Fruit fly (Drosophila melanogaster) whole organism, embryonic: ENCODE results near the gene CG1317.

Experiments used
- Asciz ChIP-seq: fragments of 200-800 bp; sonication (Bioruptor generic); optimal IDR thresholded peaks from 2 replicates; lab custom pipeline; 2017; ENCODE audit warnings: missing biosample characterization, mild to moderate bottlenecking, missing genetic modification characterization, missing genetic modification reagents
- Blimp-1 ChIP-seq: fragments of 200-800 bp; sonication (Bioruptor generic); optimal IDR thresholded peaks from 3 replicates; lab custom pipeline; 2018; ENCODE audit warnings: missing biosample characterization, missing genetic modification characterization, mild to moderate bottlenecking, moderate library complexity, missing genetic modification reagents
- CG1024 ChIP-seq: fragments of 200-800 bp; sonication (Bioruptor generic); IDR thresholded peaks from 2 replicates; pipeline ENCODE4 v1.3.6; 2022; ENCODE audit warnings: missing biosample characterization, missing genetic modification characterization
- CG11695 ChIP-seq: fragments of 200-800 bp; sonication (Bioruptor generic); IDR thresholded peaks from 3 replicates; pipeline ENCODE4 v1.3.6; 2022; ENCODE audit warnings: missing biosample characterization, missing genetic modification characterization
- CG12071 ChIP-seq: fragments of 200-800 bp; sonication (Bioruptor generic); optimal IDR thresholded peaks from 3 replicates; lab custom pipeline; 2018; ENCODE audit warnings: missing biosample characterization, mild to moderate bottlenecking, missing genetic modification characterization
- CG13775 ChIP-seq: fragments of 200-800 bp; sonication (Bioruptor generic); optimal IDR thresholded peaks from 3 replicates; lab custom pipeline; 2017; ENCODE audit warnings: missing biosample characterization, mild to moderate bottlenecking, missing genetic modification characterization
- CG15073 ChIP-seq: fragments of 200-800 bp; sonication (Bioruptor generic); optimal IDR thresholded peaks from 2 replicates; lab custom pipeline; 2016; ENCODE audit warnings: missing biosample characterization, missing genetic modification characterization
- CG17359 ChIP-seq: fragments of 200-800 bp; sonication (Bioruptor generic); optimal IDR thresholded peaks from 3 replicates; lab custom pipeline; 2018; ENCODE audit warnings: missing biosample characterization, mild to moderate bottlenecking, missing genetic modification characterization, moderate library complexity
- CG17802 ChIP-seq: fragments of 200-800 bp; sonication (Bioruptor generic); optimal IDR thresholded peaks from 2 replicates; lab custom pipeline; 2018; ENCODE audit warnings: missing biosample characterization, mild to moderate bottlenecking, missing genetic modification characterization, moderate library complexity
- CG1832 ChIP-seq: fragments of 200-800 bp; sonication (Bioruptor generic); optimal IDR thresholded peaks from 2 replicates; lab custom pipeline; 2017; ENCODE audit warnings: missing biosample characterization, mild to moderate bottlenecking, missing genetic modification characterization, inconsistent platforms
- CG3163 ChIP-seq: fragments of 200-800 bp; sonication (Bioruptor generic); optimal IDR thresholded peaks from 3 replicates; lab custom pipeline; 2016; ENCODE audit warnings: missing biosample characterization, missing genetic modification characterization
- CG32767 ChIP-seq: fragments of 200-800 bp; sonication (Bioruptor generic); IDR thresholded peaks from 2 replicates; pipeline ENCODE4 v1.3.6; 2022; ENCODE audit warnings: missing biosample characterization, missing genetic modification characterization
- CG42726 ChIP-seq: fragments of 200-800 bp; sonication (Bioruptor generic); IDR thresholded peaks from 2 replicates; pipeline ENCODE4 v1.3.6; 2022; ENCODE audit warnings: missing biosample characterization, missing genetic modification characterization; ENCODE audit not compliant: partially characterized antibody
- CG4282 ChIP-seq: fragments of 200-800 bp; sonication (Bioruptor generic); optimal IDR thresholded peaks from 2 replicates; lab custom pipeline; 2016; ENCODE audit warnings: missing biosample characterization, missing genetic modification characterization
- CG5245 ChIP-seq: fragments of 200-800 bp; sonication (Bioruptor generic); optimal IDR thresholded peaks from 3 replicates; lab custom pipeline; 2016; ENCODE audit warnings: missing biosample characterization, missing genetic modification characterization
- CG6272 ChIP-seq: fragments of 200-800 bp; sonication (Bioruptor generic); IDR thresholded peaks from 2 replicates; pipeline ENCODE4 v1.3.6; 2022; ENCODE audit warnings: missing biosample characterization, missing genetic modification characterization
- CG6689 ChIP-seq: fragments of 200-800 bp; sonication (Bioruptor generic); IDR thresholded peaks from 2 replicates; pipeline ENCODE4 v1.3.6; 2022; ENCODE audit warnings: missing biosample characterization, missing genetic modification characterization
- CG8924 ChIP-seq: fragments of 200-800 bp; optimal IDR thresholded peaks from 3 replicates; lab custom pipeline; 2019; ENCODE audit warnings: missing biosample characterization, mild to moderate bottlenecking, missing genetic modification characterization, moderate library complexity
- CG8944 ChIP-seq: fragments of 200-800 bp; sonication (Bioruptor generic); optimal IDR thresholded peaks from 3 replicates; lab custom pipeline; 2016; ENCODE audit warnings: missing biosample characterization, missing genetic modification characterization
- CTCF ChIP-seq: fragments of 200-800 bp; sonication (Bioruptor generic); optimal IDR thresholded peaks from 2 replicates; lab custom pipeline; 2017; ENCODE audit warnings: missing biosample characterization, mild to moderate bottlenecking, missing genetic modification characterization, moderate library complexity
- Dip2 ChIP-seq: fragments of 200-800 bp; sonication (Bioruptor generic); IDR thresholded peaks from 2 replicates; pipeline ENCODE4 v1.3.6; 2022; ENCODE audit warnings: missing biosample characterization, missing genetic modification characterization
- E2f2 ChIP-seq: fragments of 200-800 bp; sonication (Bioruptor generic); IDR thresholded peaks from 2 replicates; pipeline ENCODE4 v1.3.6; 2022; ENCODE audit warnings: missing biosample characterization, missing genetic modification characterization
- Fer1 ChIP-seq: fragments of 200-800 bp; sonication (Bioruptor generic); optimal IDR thresholded peaks from 2 replicates; lab custom pipeline; 2017; ENCODE audit warnings: missing biosample characterization, mild to moderate bottlenecking, missing genetic modification characterization
- HmgZ ChIP-seq: fragments of 200-800 bp; sonication (Bioruptor generic); optimal IDR thresholded peaks from 2 replicates; lab custom pipeline; 2018; ENCODE audit warnings: missing biosample characterization, mild to moderate bottlenecking, missing genetic modification characterization
- Med ChIP-seq: fragments of 200-800 bp; sonication (Bioruptor generic); peaks from one replicate; lab custom pipeline; 2016; ENCODE audit warnings: missing biosample characterization, missing genetic modification characterization, mild to moderate bottlenecking, inconsistent platforms, moderate library complexity
- Oli ChIP-seq: fragments of 200-800 bp; sonication (Bioruptor generic); optimal IDR thresholded peaks from 2 replicates; lab custom pipeline; 2018; ENCODE audit warnings: missing biosample characterization, mild to moderate bottlenecking, missing genetic modification characterization, moderate library complexity
- Optix ChIP-seq: fragments of 200-800 bp; sonication (Bioruptor generic); IDR thresholded peaks from 3 replicates; pipeline ENCODE4 v1.3.6; 2022; ENCODE audit warnings: missing biosample characterization, missing genetic modification characterization
- Scr ChIP-seq: fragments of 200-800 bp; sonication (Bioruptor generic); IDR thresholded peaks from 2 replicates; pipeline ENCODE4 v1.3.6; 2022; ENCODE audit warnings: missing biosample characterization, missing genetic modification characterization; ENCODE audit not compliant: partially characterized antibody
- Usf ChIP-seq: fragments of 200-800 bp; sonication (Bioruptor generic); optimal IDR thresholded peaks from 2 replicates; lab custom pipeline; 2017; ENCODE audit warnings: missing genotype, missing biosample characterization, missing genetic modification characterization
- ash1 ChIP-seq: fragments of 200-800 bp; sonication (Bioruptor generic); optimal IDR thresholded peaks from 2 replicates; lab custom pipeline; 2018; ENCODE audit warnings: missing biosample characterization, mild to moderate bottlenecking, missing genetic modification characterization
- bowl ChIP-seq: fragments of 200-800 bp; sonication (Bioruptor generic); IDR thresholded peaks from 2 replicates; pipeline ENCODE4 v1.3.6; 2022; ENCODE audit warnings: missing biosample characterization, missing genetic modification characterization
- bsh ChIP-seq, 2 experiments: fragments of 200-800 bp; sonication (Bioruptor generic); optimal IDR thresholded peaks; 2 replicates each; lab custom pipeline; 2017 to 2018; ENCODE audit warnings: mild to moderate bottlenecking in 2 of 2, missing biosample characterization in 2 of 2, missing genetic modification characterization in 2 of 2, moderate library complexity in 1 of 2
- cad ChIP-seq: fragments of >200 bp; optimal IDR thresholded peaks from 2 replicates; lab custom pipeline; 2017; ENCODE audit warnings: missing biosample characterization, missing genetic modification characterization
- chm ChIP-seq: fragments of 200-800 bp; sonication (Bioruptor generic); IDR thresholded peaks from 2 replicates; pipeline ENCODE4 v1.3.6; 2022; ENCODE audit warnings: missing biosample characterization, missing genetic modification characterization
- esg ChIP-seq: fragments of 200-800 bp; sonication (Bioruptor generic); conservative IDR thresholded peaks from 2 replicates; pipeline ENCODE4 v1.3.6; 2022; ENCODE audit warnings: missing biosample characterization, missing genetic modification characterization
- fru ChIP-seq: fragments of >200 bp; optimal IDR thresholded peaks from 2 replicates; lab custom pipeline; 2017
- fu2 ChIP-seq: fragments of 200-800 bp; sonication (Bioruptor generic); optimal IDR thresholded peaks from 2 replicates; lab custom pipeline; 2016; ENCODE audit warnings: missing biosample characterization, missing genetic modification characterization
- kah ChIP-seq: fragments of 200-800 bp; sonication (Bioruptor generic); optimal IDR thresholded peaks from 2 replicates; lab custom pipeline; 2018; ENCODE audit warnings: missing biosample characterization, mild to moderate bottlenecking, missing genetic modification characterization
- lbe ChIP-seq: fragments of 200-800 bp; sonication (Bioruptor generic); optimal IDR thresholded peaks from 2 replicates; lab custom pipeline; 2016; ENCODE audit warnings: missing biosample characterization, mild to moderate bottlenecking, missing genetic modification characterization
- maf-S ChIP-seq: fragments of 200-800 bp; sonication (Bioruptor generic); optimal IDR thresholded peaks from 2 replicates; lab custom pipeline; 2016; ENCODE audit warnings: missing biosample characterization, missing genetic modification characterization
- mirr ChIP-seq: fragments of 200-800 bp; sonication (Bioruptor generic); optimal IDR thresholded peaks from 3 replicates; lab custom pipeline; 2018; ENCODE audit warnings: missing biosample characterization, mild to moderate bottlenecking, missing genetic modification characterization
- org-1 ChIP-seq: fragments of 200-800 bp; sonication (Bioruptor generic); optimal IDR thresholded peaks from 2 replicates; lab custom pipeline; 2017; ENCODE audit warnings: missing biosample characterization, missing genetic modification characterization
- p53 ChIP-seq: fragments of 200-800 bp; sonication (Bioruptor generic); optimal IDR thresholded peaks from 2 replicates; lab custom pipeline; 2016; ENCODE audit warnings: missing biosample characterization, missing genetic modification characterization
- shn ChIP-seq: fragments of 200-800 bp; sonication (Bioruptor generic); optimal IDR thresholded peaks from 3 replicates; lab custom pipeline; 2016; ENCODE audit warnings: missing biosample characterization, missing genetic modification characterization
- unpg ChIP-seq: fragments of 200-800 bp; sonication (Bioruptor generic); optimal IDR thresholded peaks from 3 replicates; lab custom pipeline; 2018; ENCODE audit warnings: missing biosample characterization, mild to moderate bottlenecking, missing genetic modification characterization, moderate library complexity

CG1317 gene

dm6 chr3L:2399788-2400187 is 28.0 kb upstream of the CG1317 start (continued):
- TF ChIP-seq kah (GFP tag; lab: Kevin White, UChicago) (no peak), ash1 (GFP tag; lab: Kevin White, UChicago) (no peak), E2f2 (GFP tag; lab: Robert Waterston, UW) (no peak), p53 (GFP tag; lab: Kevin White, UChicago) (no peak), maf-S (GFP tag; lab: Kevin White, UChicago) (no peak), CG8944 (GFP tag; lab: Kevin White, UChicago) (no peak), Scr (GFP tag; lab: Robert Waterston, UW) (no peak), Blimp-1 (GFP tag; lab: Kevin White, UChicago) (peak; percentile 45), CG13775 (GFP tag; lab: Kevin White, UChicago) (no peak), HmgZ (tag; lab: Kevin White, UChicago) (no peak), CG12071 (no peak), Oli (peak; percentile 3), org-1 (GFP tag; lab: Kevin White, UChicago) (no peak), CG42726 (GFP tag; lab: Robert Waterston, UW) (no peak), cad (GFP tag; lab: Kevin White, UChicago) (no peak), unpg (GFP tag; lab: Kevin White, UChicago) (peak; percentile 43), Usf (GFP tag; lab: Kevin White, UChicago) (no peak), shn (GFP tag; lab: Kevin White, UChicago) (no peak), CG17359 (peak; percentile 31), esg (no peak), lbe (GFP tag; lab: Kevin White, UChicago) (no peak), bsh (GFP tag; optimal IDR thresholded peaks at IDR 0.05; lab: Kevin White, UChicago) (peak in 1 of 2 experiments; percentile 70), CG8924 (no peak), Med (peak; percentile 64), CG15073 (no peak), CG17802 (tag; lab: Kevin White, UChicago) (no peak), CG5245 (no peak), CG1832 (GFP tag; lab: Kevin White, UChicago) (no peak), CG1024 (GFP tag; lab: Robert Waterston, UW) (no peak), Asciz (no peak), chm (GFP tag; lab: Robert Waterston, UW) (no peak), Dip2 (no peak), Fer1 (GFP tag; lab: Kevin White, UChicago) (no peak), CTCF (no peak), fru (lab: Kevin White, UChicago) (no peak), CG4282 (GFP tag; lab: Kevin White, UChicago) (no peak), mirr (no peak), CG32767 (GFP tag; lab: Robert Waterston, UW) (no peak), bowl (GFP tag; lab: Robert Waterston, UW) (no peak), CG6689 (GFP tag; lab: Robert Waterston, UW) (no peak), fu2 (GFP tag; lab: Kevin White, UChicago) (no peak), CG3163 (GFP tag; lab: Kevin White, UChicago) (no peak), Optix (GFP tag; lab: Robert Waterston, UW) (no peak), CG11695 (no peak), CG6272 (GFP tag; lab: Robert Waterston, UW) (no peak)
